Worm (Caenorhabditis elegans) whole organism, early embryonic: ENCODE results near the gene srh-212.

Experiments
- F13C5.2 ChIP-seq: sonication (generic microtip); optimal IDR thresholded peaks from 2 replicates; lab custom pipeline; 2017; ENCODE audit warnings: mild to moderate bottlenecking, missing genetic modification characterization, inconsistent platforms, missing compliant biosample characterization
- aly-1 ChIP-seq: sonication (generic microtip); optimal IDR thresholded peaks from 2 replicates; lab custom pipeline; 2016; ENCODE audit warnings: missing genetic modification characterization, missing compliant biosample characterization
- ama-1 ChIP-seq: fragments of 150-350 bp; optimal IDR thresholded peaks from 2 replicates; lab custom pipeline; 2014
- ceh-36 ChIP-seq: sonication (generic microtip); optimal IDR thresholded peaks from 2 replicates; lab custom pipeline; 2016; ENCODE audit warnings: missing genetic modification characterization, inconsistent platforms, missing compliant biosample characterization
- ets-7 ChIP-seq: sonication (generic microtip); optimal IDR thresholded peaks from 2 replicates; lab custom pipeline; 2016; ENCODE audit warnings: missing genotype, missing genetic modification characterization, missing compliant biosample characterization
- flt-1 ChIP-seq: fragments of 200-800 bp; sonication (Bioruptor generic); IDR thresholded peaks from 2 replicates; pipeline ENCODE4 v1.3.6; 2022; ENCODE audit warnings: missing genetic modification characterization, missing compliant biosample characterization
- hmg-4 ChIP-seq: fragments of 200-800 bp; sonication (Bioruptor generic); optimal IDR thresholded peaks from 2 replicates; lab custom pipeline; 2018; ENCODE audit warnings: mild to moderate bottlenecking, missing genetic modification characterization, missing compliant biosample characterization
- hnd-1 ChIP-seq: sonication (generic microtip); optimal IDR thresholded peaks from 2 replicates; lab custom pipeline; 2016; ENCODE audit warnings: missing genetic modification characterization, missing compliant biosample characterization
- pes-1 ChIP-seq: fragments of 200-800 bp; sonication (Bioruptor generic); IDR thresholded peaks from 2 replicates; pipeline ENCODE4 v1.3.6; 2022; ENCODE audit warnings: missing genetic modification reagents, missing genetic modification characterization, missing compliant biosample characterization
- scrt-1 ChIP-seq: fragments of 200-800 bp; sonication (Bioruptor generic); IDR thresholded peaks from 2 replicates; pipeline ENCODE4 v1.3.6; 2022; ENCODE audit warnings: missing genetic modification characterization, missing compliant biosample characterization
- sea-1 ChIP-seq: fragments of 200-800 bp; sonication (Bioruptor generic); conservative IDR thresholded peaks from 2 replicates; pipeline ENCODE4 v1.3.6; 2022; ENCODE audit warnings: missing genetic modification characterization, missing compliant biosample characterization
- tbx-11 ChIP-seq: fragments of 200-800 bp; sonication (Bioruptor generic); IDR thresholded peaks from 2 replicates; pipeline ENCODE4 v1.3.6; 2022; ENCODE audit warnings: missing genetic modification characterization, missing compliant biosample characterization
- tbx-37 ChIP-seq: fragments of 200-800 bp; sonication (Bioruptor generic); conservative IDR thresholded peaks from 2 replicates; pipeline ENCODE4 v1.3.6; 2022; ENCODE audit warnings: missing genetic modification reagents, missing genetic modification characterization, missing compliant biosample characterization
- tra-4 ChIP-seq: sonication (generic microtip); optimal IDR thresholded peaks from 2 replicates; lab custom pipeline; 2017; ENCODE audit warnings: missing genetic modification characterization, missing compliant biosample characterization

ce11 chrV:3611654-3612053 lies 14.7 kb upstream of the srh-212 start, which contains the start of gene T22F3.10:
- TF ChIP-seq F13C5.2: no peak
- TF ChIP-seq sea-1: no peak
- TF ChIP-seq tra-4: no peak
- TF ChIP-seq tbx-11 (GFP tag; lab: Robert Waterston, UW): no peak
- TF ChIP-seq ceh-36: no peak
- no peak for TF ChIP-seq aly-1 (tag; lab: Kevin White, UChicago)
- TF ChIP-seq hnd-1 (tag; lab: Kevin White, UChicago): no peak
- TF ChIP-seq pes-1: no peak
- TF ChIP-seq hmg-4 (GFP tag; lab: Kevin White, UChicago): no peak
- no peak for TF ChIP-seq flt-1 (GFP tag; lab: Robert Waterston, UW)
- TF ChIP-seq ama-1 (lab: Kevin White, UChicago): no peak
- TF ChIP-seq ets-7 (tag; lab: Kevin White, UChicago): no peak
- TF ChIP-seq scrt-1: no peak
- no peak for TF ChIP-seq tbx-37 (GFP tag; lab: Robert Waterston, UW)
